Fruit fly (Drosophila melanogaster): ENCODE measurements around the gene CG10877.

Gene CG10877

DNA sequence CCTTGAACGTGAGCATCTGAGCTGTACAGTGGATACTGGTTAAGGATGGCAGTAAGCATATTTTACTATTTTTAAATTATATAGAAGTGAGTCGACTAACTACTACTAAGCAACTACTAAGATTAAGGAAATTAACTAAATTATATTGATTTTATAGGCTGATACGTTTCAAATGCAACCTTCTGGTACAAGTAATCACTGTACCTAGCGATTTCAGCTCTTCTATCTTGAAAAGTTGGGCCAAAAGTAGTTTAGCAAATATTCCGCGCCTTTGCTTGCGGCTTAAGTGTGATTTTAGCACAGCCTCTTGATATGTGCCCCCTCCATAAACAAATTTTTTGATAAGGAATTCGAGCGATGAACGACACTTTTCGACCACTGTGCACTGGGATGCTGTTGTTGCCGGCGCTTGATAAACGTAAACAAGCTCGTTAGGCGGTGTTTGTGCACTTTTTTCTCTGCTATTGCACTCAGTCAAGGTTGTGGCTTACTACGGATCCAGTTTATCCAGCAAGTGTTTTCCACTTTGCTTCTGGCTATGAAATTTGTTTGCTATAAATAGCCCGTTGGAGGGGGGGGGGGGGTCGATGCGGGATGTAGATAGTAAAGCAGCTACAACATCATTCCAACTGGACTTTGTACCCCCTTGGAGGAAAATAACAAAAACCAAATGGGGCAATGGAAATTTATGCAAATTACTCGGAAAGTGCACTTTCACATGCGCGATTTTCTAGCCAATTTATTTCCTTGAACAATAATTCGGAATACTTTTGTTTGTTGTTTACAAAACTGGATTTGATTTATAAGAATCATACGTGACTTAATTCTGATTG is 7.4 kb downstream of the CG10877 start:
- peak; percentile 67 for TF ChIP-seq CG32121 (GFP tag; IDR thresholded peaks at IDR 0.05)
- TF ChIP-seq fd96Ca (GFP tag; IDR thresholded peaks at IDR 0.05), result peak; percentile 70
- peak; percentile 70 for TF ChIP-seq CG8159 (tag; optimal IDR thresholded peaks at IDR 0.05)
- TF ChIP-seq EcR (GFP tag; optimal IDR thresholded peaks at IDR 0.05), result peak; percentile 46
- TF ChIP-seq CG12605 (GFP tag; IDR thresholded peaks at IDR 0.05), result peak; percentile 71
- TF ChIP-seq Pif1B (GFP tag; optimal IDR thresholded peaks at IDR 0.05), result peak; percentile 9
- peak; percentile 62 for TF ChIP-seq CG9948 (tag; optimal IDR thresholded peaks at IDR 0.05)
- peak; percentile 91 for TF ChIP-seq gl (tag; optimal IDR thresholded peaks at IDR 0.05)
- TF ChIP-seq CG4496 (GFP tag; IDR thresholded peaks at IDR 0.05), result peak; percentile 82
- peak; percentile 65 for TF ChIP-seq CG17806 (tag; optimal IDR thresholded peaks at IDR 0.05)
- TF ChIP-seq Ets98B (GFP tag; IDR thresholded peaks at IDR 0.05), result peak; percentile 81
- TF ChIP-seq CG10348 (GFP tag; IDR thresholded peaks at IDR 0.05), result peak; percentile 54
- peak; percentile 67 for TF ChIP-seq CG15710 (tag; optimal IDR thresholded peaks at IDR 0.05)
- TF ChIP-seq rn (GFP tag; IDR thresholded peaks at IDR 0.05), result no peak
- peak; percentile 47 for TF ChIP-seq Snoo (tag; optimal IDR thresholded peaks at IDR 0.05)
- peak; percentile 42 for TF ChIP-seq CG34367 (tag; optimal IDR thresholded peaks at IDR 0.05)
- TF ChIP-seq Pif1A (GFP tag; optimal IDR thresholded peaks at IDR 0.05), result peak; percentile 60
- peak; percentile 78 for TF ChIP-seq CG14655 (GFP tag; optimal IDR thresholded peaks at IDR 0.05)
- TF ChIP-seq D1 (tag; optimal IDR thresholded peaks at IDR 0.05), result no peak
- TF ChIP-seq CG8301 (tag; optimal IDR thresholded peaks at IDR 0.05), result peak; percentile 67
- peak; percentile 86 for TF ChIP-seq CG13204 (GFP tag; optimal IDR thresholded peaks at IDR 0.05)

DNA sequence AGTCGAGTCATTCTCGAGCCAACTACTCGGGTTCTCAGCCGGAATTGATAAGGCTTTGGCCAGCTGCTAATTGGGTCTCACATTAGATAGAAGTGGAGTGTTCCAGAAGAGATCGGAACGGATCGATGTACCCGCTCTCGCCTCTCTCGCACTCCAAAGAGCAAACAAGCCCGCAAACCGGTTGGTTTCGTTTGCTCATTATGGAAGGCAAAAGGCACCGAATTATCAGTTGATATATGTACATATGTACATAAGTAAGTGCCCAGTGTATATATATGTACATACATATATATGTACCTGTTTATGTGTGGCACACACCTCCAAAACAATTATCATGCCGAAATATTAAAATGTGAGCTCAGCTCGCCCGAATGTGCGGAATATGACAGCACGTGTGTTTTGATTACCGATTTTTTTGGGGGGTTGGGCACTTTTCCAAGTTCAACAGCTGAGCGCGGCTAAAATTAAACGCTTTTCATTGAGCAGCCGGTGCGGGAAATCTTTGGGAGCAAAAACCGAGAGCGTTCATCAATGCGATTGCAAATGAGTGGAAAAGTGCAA is 8.1 kb downstream of the CG10877 start:
- TF ChIP-seq CG10348 (GFP tag; IDR thresholded peaks at IDR 0.05), result no peak
- no peak for TF ChIP-seq Pif1A (GFP tag; optimal IDR thresholded peaks at IDR 0.05)
- no peak for TF ChIP-seq CG9948 (tag; optimal IDR thresholded peaks at IDR 0.05)
- no peak for TF ChIP-seq CG15710 (tag; optimal IDR thresholded peaks at IDR 0.05)
- no peak for TF ChIP-seq EcR (GFP tag; optimal IDR thresholded peaks at IDR 0.05)
- TF ChIP-seq CG34367 (tag; optimal IDR thresholded peaks at IDR 0.05), result no peak
- no peak for TF ChIP-seq CG32121 (GFP tag; IDR thresholded peaks at IDR 0.05)
- TF ChIP-seq CG8159 (tag; optimal IDR thresholded peaks at IDR 0.05), result no peak
- no peak for TF ChIP-seq CG17806 (tag; optimal IDR thresholded peaks at IDR 0.05)

DNA sequence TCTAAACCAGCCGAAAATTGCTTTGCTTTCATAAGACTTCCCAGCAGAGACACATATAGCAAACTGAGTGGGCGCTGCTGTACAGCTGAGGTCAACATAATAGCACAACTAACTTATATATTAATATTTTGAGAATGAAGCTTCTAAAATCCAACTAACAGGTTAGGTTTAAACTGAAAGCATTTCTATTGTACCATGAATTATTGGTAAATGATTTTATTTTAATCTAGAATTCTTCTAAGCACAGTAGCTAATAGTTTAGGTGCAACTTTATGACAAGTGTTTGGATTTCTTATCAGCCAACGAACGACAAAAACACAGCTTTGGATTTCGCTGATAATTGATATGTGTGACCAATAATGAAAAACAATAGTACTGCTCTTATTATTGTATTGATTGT is 8.8 kb downstream of the CG10877 start:
- peak; percentile 27 for TF ChIP-seq Pif1A (GFP tag; optimal IDR thresholded peaks at IDR 0.05)
- no peak for TF ChIP-seq Snoo (tag; optimal IDR thresholded peaks at IDR 0.05)
- TF ChIP-seq Ets98B (GFP tag; IDR thresholded peaks at IDR 0.05), result no peak
- peak; percentile 4 for TF ChIP-seq Pif1B (GFP tag; optimal IDR thresholded peaks at IDR 0.05)
- TF ChIP-seq CG9948 (tag; optimal IDR thresholded peaks at IDR 0.05), result no peak
- no peak for TF ChIP-seq CG8159 (tag; optimal IDR thresholded peaks at IDR 0.05)
- TF ChIP-seq EcR (GFP tag; optimal IDR thresholded peaks at IDR 0.05), result no peak
- TF ChIP-seq CG17806 (tag; optimal IDR thresholded peaks at IDR 0.05), result no peak
- no peak for TF ChIP-seq gl (tag; optimal IDR thresholded peaks at IDR 0.05)
- TF ChIP-seq fd96Ca (GFP tag; IDR thresholded peaks at IDR 0.05), result no peak
- no peak for TF ChIP-seq CG13204 (GFP tag; optimal IDR thresholded peaks at IDR 0.05)
- no peak for TF ChIP-seq CG12605 (GFP tag; IDR thresholded peaks at IDR 0.05)
- no peak for TF ChIP-seq CG34367 (tag; optimal IDR thresholded peaks at IDR 0.05)
- TF ChIP-seq CG14655 (GFP tag; optimal IDR thresholded peaks at IDR 0.05), result peak; percentile 25
- peak; percentile 22 for TF ChIP-seq CG8301 (tag; optimal IDR thresholded peaks at IDR 0.05)
- TF ChIP-seq CG32121 (GFP tag; IDR thresholded peaks at IDR 0.05), result 0 out of 2 replicates have a peak, but pooled peaks have one; percentile 31
- no peak for TF ChIP-seq rn (GFP tag; IDR thresholded peaks at IDR 0.05)
- no peak for TF ChIP-seq CG15710 (tag; optimal IDR thresholded peaks at IDR 0.05)
- TF ChIP-seq CG4496 (GFP tag; IDR thresholded peaks at IDR 0.05), result no peak
- no peak for TF ChIP-seq CG10348 (GFP tag; IDR thresholded peaks at IDR 0.05)
- TF ChIP-seq D1 (tag; optimal IDR thresholded peaks at IDR 0.05), result no peak

DNA sequence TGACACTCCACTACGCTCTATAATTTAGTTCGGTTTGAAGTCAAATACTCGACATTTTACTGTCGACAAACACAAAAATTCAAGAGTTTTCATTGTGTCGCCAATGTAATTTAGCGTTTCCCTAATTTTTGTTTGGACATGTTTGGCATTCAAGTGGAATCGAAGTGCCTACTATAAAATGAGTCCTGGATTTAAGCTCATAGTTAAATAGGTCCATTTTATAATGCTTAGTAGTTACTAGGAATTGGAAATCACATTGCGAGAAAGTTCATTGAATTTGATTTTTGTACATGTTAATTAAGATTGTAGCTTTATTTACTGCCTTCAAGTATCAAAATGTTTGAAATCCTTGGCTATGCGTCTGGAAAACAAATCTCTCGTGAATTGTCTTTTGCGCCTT is 9.6 kb downstream of the CG10877 start, which contains the start of gene att-ORFB:
TSS of gene att-ORFB (minus strand) at position 101 of the 400 bp plus-strand sequence.
- no peak for TF ChIP-seq CG14655 (GFP tag; optimal IDR thresholded peaks at IDR 0.05)
- TF ChIP-seq fd96Ca (GFP tag; IDR thresholded peaks at IDR 0.05), result no peak
- no peak for TF ChIP-seq rn (GFP tag; IDR thresholded peaks at IDR 0.05)
- TF ChIP-seq Snoo (tag; optimal IDR thresholded peaks at IDR 0.05), result no peak
- TF ChIP-seq CG10348 (GFP tag; IDR thresholded peaks at IDR 0.05), result no peak
- TF ChIP-seq CG17806 (tag; optimal IDR thresholded peaks at IDR 0.05), result no peak
- TF ChIP-seq CG15710 (tag; optimal IDR thresholded peaks at IDR 0.05), result no peak
- TF ChIP-seq CG8301 (tag; optimal IDR thresholded peaks at IDR 0.05), result no peak
- no peak for TF ChIP-seq Ets98B (GFP tag; IDR thresholded peaks at IDR 0.05)
- TF ChIP-seq CG34367 (tag; optimal IDR thresholded peaks at IDR 0.05), result no peak
- TF ChIP-seq EcR (GFP tag; optimal IDR thresholded peaks at IDR 0.05), result no peak
- no peak for TF ChIP-seq CG13204 (GFP tag; optimal IDR thresholded peaks at IDR 0.05)
- TF ChIP-seq Pif1B (GFP tag; optimal IDR thresholded peaks at IDR 0.05), result no peak
- TF ChIP-seq Pif1A (GFP tag; optimal IDR thresholded peaks at IDR 0.05), result no peak
- TF ChIP-seq CG4496 (GFP tag; IDR thresholded peaks at IDR 0.05), result no peak
- no peak for TF ChIP-seq CG8159 (tag; optimal IDR thresholded peaks at IDR 0.05)

DNA sequence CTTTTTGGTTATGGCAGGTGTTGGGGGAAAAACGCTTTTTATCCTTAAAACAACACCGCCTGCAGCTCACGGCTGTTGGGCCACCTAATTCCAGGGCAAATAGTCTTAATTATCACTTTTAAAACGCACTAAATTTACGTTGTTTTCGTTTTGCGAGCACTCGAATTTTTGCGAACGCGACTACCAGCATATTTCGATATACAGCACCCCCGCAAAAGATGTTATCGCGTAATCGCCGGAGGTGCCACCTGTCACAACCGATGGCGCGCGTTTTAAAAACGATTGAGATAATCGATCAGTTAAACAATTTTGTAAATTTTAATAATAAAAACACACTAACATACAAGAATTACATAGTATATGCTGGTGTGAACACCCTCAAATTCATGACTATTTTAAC is 11.8 kb downstream of the CG10877 start, which contains the start of gene Stat92E:
TSS of gene Stat92E (minus strand) at position 219 of the 400 bp plus-strand sequence.
- TF ChIP-seq Ets98B (GFP tag; IDR thresholded peaks at IDR 0.05), result no peak
- TF ChIP-seq Pif1A (GFP tag; optimal IDR thresholded peaks at IDR 0.05), result no peak
- no peak for TF ChIP-seq CG8301 (tag; optimal IDR thresholded peaks at IDR 0.05)
- no peak for TF ChIP-seq Snoo (tag; optimal IDR thresholded peaks at IDR 0.05)
- no peak for TF ChIP-seq CG10348 (GFP tag; IDR thresholded peaks at IDR 0.05)
- TF ChIP-seq CG15710 (tag; optimal IDR thresholded peaks at IDR 0.05), result no peak
- TF ChIP-seq EcR (GFP tag; optimal IDR thresholded peaks at IDR 0.05), result no peak
- no peak for TF ChIP-seq CG13204 (GFP tag; optimal IDR thresholded peaks at IDR 0.05)
- no peak for TF ChIP-seq rn (GFP tag; IDR thresholded peaks at IDR 0.05)
- no peak for TF ChIP-seq fd96Ca (GFP tag; IDR thresholded peaks at IDR 0.05)
- no peak for TF ChIP-seq CG8159 (tag; optimal IDR thresholded peaks at IDR 0.05)
- no peak for TF ChIP-seq gl (tag; optimal IDR thresholded peaks at IDR 0.05)
- no peak for TF ChIP-seq CG12605 (GFP tag; IDR thresholded peaks at IDR 0.05)
